Worm (Caenorhabditis elegans) whole organism, mixed stage, embryonic: ENCODE measurements around the gene acr-12.

Experiments used
- blmp-1 ChIP-seq: fragments of 150-350 bp; optimal IDR thresholded peaks from 2 replicates; lab custom pipeline; 2014; ENCODE audit warnings: missing biosample characterization, missing genetic modification characterization
- elt-3 ChIP-seq: fragments of 150-350 bp; optimal IDR thresholded peaks from 2 replicates; lab custom pipeline; 2014; ENCODE audit warnings: missing biosample characterization, missing genetic modification characterization
- nhr-28 ChIP-seq: fragments of 150-350 bp; optimal IDR thresholded peaks from 2 replicates; lab custom pipeline; 2014; ENCODE audit warnings: missing biosample characterization, missing genetic modification characterization

DNA sequence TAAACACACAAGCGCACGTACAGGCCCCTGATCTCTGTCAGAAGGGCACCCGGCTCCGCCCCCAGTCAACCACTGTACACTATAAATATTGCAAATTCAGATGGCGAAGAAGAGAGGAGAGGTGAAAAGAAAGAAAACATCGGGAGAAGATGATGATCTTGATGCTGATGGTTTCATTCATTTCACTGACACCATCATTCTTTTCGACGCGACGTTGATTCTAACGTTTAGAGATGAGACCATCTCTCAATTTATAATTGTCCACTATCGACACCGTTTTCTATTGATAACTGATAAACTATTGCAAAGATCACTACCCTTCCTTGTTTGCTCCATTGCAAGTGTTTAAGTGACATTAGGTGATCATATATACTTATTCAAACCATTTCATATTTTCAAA lies 8.7 kb downstream of the acr-12 start:
- no peak for TF ChIP-seq elt-3 (tag; lab: Kevin White, UChicago)
- TF ChIP-seq blmp-1, result no peak
- no peak for TF ChIP-seq nhr-28 (tag; lab: Kevin White, UChicago)
